Worm (Caenorhabditis elegans): ENCODE data around the gene srw-24.

DNA sequence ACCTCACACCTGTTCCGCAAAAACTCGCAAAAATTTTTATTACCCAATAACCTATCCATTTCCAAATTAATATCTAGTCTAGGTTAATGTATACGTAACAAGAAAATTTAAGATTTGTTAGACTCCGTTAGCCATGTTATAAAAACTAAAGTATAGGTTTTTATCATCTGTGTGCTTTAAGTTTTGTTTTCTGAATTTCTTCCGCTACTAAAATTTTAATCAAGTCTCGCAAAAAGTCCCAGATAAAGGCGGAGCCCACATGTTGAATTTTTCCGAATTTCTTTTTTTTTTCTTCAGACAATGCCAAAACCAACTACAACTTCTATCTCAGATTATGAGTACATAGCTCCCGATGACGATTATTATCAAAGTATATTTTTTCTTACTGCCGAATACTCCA lies 8.4 kb downstream of the srw-24 start, which contains the start of gene srw-13:
- TF ChIP-seq cog-1 (tag; optimal IDR thresholded peaks at IDR 0.05) = no peak
- TF ChIP-seq T22C8.4 (GFP tag; IDR thresholded peaks at IDR 0.05) = no peak

Measured in whole organism, midembryonic.